Worm (Caenorhabditis elegans) whole organism, young adult: ENCODE data around the gene F55B11.5.

Experiments
- B0035.1 ChIP-seq: sonication (generic microtip); optimal IDR thresholded peaks from 2 replicates; lab custom pipeline; 2016; ENCODE audit warnings: missing genetic modification characterization, mild to moderate bottlenecking, missing compliant biosample characterization, missing genotype, missing genetic modification reagents
- C17E4.6 ChIP-seq: fragments of 200-800 bp; sonication (Bioruptor generic); IDR thresholded peaks from 2 replicates; pipeline ENCODE4 v1.3.6; 2022; ENCODE audit warnings: missing genetic modification reagents, missing genetic modification characterization, missing compliant biosample characterization
- D2030.7 ChIP-seq: fragments of 200-800 bp; sonication (Bioruptor generic); IDR thresholded peaks from 2 replicates; pipeline ENCODE4 v1.3.6; 2022; ENCODE audit warnings: missing genetic modification reagents, missing genetic modification characterization, missing compliant biosample characterization
- F10E7.11 ChIP-seq: sonication (generic microtip); optimal IDR thresholded peaks from 2 replicates; lab custom pipeline; 2017; ENCODE audit warnings: mild to moderate bottlenecking, missing genetic modification characterization, moderate library complexity, missing compliant biosample characterization
- F22D6.2 ChIP-seq: sonication (generic microtip); optimal IDR thresholded peaks from 2 replicates; lab custom pipeline; 2016; ENCODE audit warnings: mild to moderate bottlenecking, missing genetic modification characterization, missing compliant biosample characterization
- F55B11.4 ChIP-seq: sonication (generic microtip); optimal IDR thresholded peaks from 2 replicates; lab custom pipeline; 2016; ENCODE audit warnings: missing compliant biosample characterization, missing genetic modification characterization, borderline replicate concordance; ENCODE audit not compliant: insufficient read depth
- F57A8.1 ChIP-seq: fragments of 200-800 bp; sonication (Bioruptor generic); optimal IDR thresholded peaks from 2 replicates; lab custom pipeline; 2018; ENCODE audit warnings: mild to moderate bottlenecking, missing genetic modification characterization, moderate library complexity, missing compliant biosample characterization
- K12H6.12 ChIP-seq: fragments of 200-800 bp; sonication (Bioruptor generic); optimal IDR thresholded peaks from 2 replicates; lab custom pipeline; 2018; ENCODE audit warnings: mild to moderate bottlenecking, missing genetic modification characterization, missing compliant biosample characterization
- T26A5.8 ChIP-seq: sonication (generic microtip); optimal IDR thresholded peaks from 2 replicates; lab custom pipeline; 2016; ENCODE audit warnings: missing genetic modification characterization, missing compliant biosample characterization
- Y53G8AR.9 ChIP-seq: fragments of 200-800 bp; sonication (Bioruptor generic); conservative IDR thresholded peaks from 2 replicates; pipeline ENCODE4 v1.3.6; 2022; ENCODE audit warnings: missing genetic modification reagents, missing genetic modification characterization, missing compliant biosample characterization
- Y67H2A.10 ChIP-seq: fragments of 200-800 bp; sonication (Bioruptor generic); conservative IDR thresholded peaks from 2 replicates; pipeline ENCODE4 v1.3.6; 2022; ENCODE audit warnings: missing genetic modification reagents, missing genetic modification characterization, missing compliant biosample characterization
- attf-6 ChIP-seq: fragments of 200-800 bp; sonication (Bioruptor generic); IDR thresholded peaks from 2 replicates; pipeline ENCODE4 v1.3.6; 2022; ENCODE audit warnings: missing genetic modification reagents, missing genetic modification characterization, missing compliant biosample characterization
- bed-1 ChIP-seq: fragments of 200-800 bp; sonication (Bioruptor generic); IDR thresholded peaks from 2 replicates; pipeline ENCODE4 v1.3.6; 2022; ENCODE audit warnings: missing genetic modification reagents, missing genetic modification characterization, missing compliant biosample characterization
- ccch-3 ChIP-seq: fragments of 200-800 bp; sonication (Bioruptor generic); optimal IDR thresholded peaks from 2 replicates; lab custom pipeline; 2018; ENCODE audit warnings: mild to moderate bottlenecking, missing genetic modification characterization, missing compliant biosample characterization
- cebp-1 ChIP-seq, 2 experiments: fragments of 200-800 bp in 1 of 2; sonication (Bioruptor generic) in 1 of 2; sonication (generic microtip) in 1 of 2; IDR thresholded peaks in 1 of 2; optimal IDR thresholded peaks in 1 of 2; 2 replicates each; pipeline versions ENCODE4 v1.3.6 to Lab custom; 2017 to 2022; ENCODE audit warnings: missing compliant biosample characterization in 2 of 2, missing genetic modification characterization in 2 of 2, mild to moderate bottlenecking in 1 of 2, missing genetic modification reagents in 1 of 2, moderate library complexity in 1 of 2
- ceh-79 ChIP-seq: sonication (generic microtip); optimal IDR thresholded peaks from 2 replicates; lab custom pipeline; 2017; ENCODE audit warnings: mild to moderate bottlenecking, missing genetic modification characterization, missing compliant biosample characterization
- dox-1 ChIP-seq: fragments of 200-800 bp; sonication (Bioruptor generic); IDR thresholded peaks from 2 replicates; pipeline ENCODE4 v1.3.6; 2022; ENCODE audit warnings: missing genetic modification reagents, missing genetic modification characterization, missing compliant biosample characterization
- egl-18 ChIP-seq: fragments of 200-800 bp; sonication (Bioruptor generic); IDR thresholded peaks from 2 replicates; pipeline ENCODE4 v1.3.6; 2022; ENCODE audit warnings: missing genetic modification reagents, missing genetic modification characterization, missing compliant biosample characterization
- him-1 ChIP-seq: sonication (generic microtip); optimal IDR thresholded peaks from 2 replicates; lab custom pipeline; 2016; ENCODE audit warnings: missing genotype, missing genetic modification reagents, missing genetic modification characterization, missing compliant biosample characterization
- hlh-12 ChIP-seq: sonication (generic microtip); optimal IDR thresholded peaks from 2 replicates; lab custom pipeline; 2016; ENCODE audit warnings: missing genetic modification characterization, missing compliant biosample characterization
- hmg-1.2 ChIP-seq: fragments of 200-800 bp; sonication (Bioruptor generic); IDR thresholded peaks from 2 replicates; pipeline ENCODE4 v1.3.6; 2022; ENCODE audit warnings: missing genetic modification reagents, missing genetic modification characterization, missing compliant biosample characterization
- hsf-1 ChIP-seq: fragments of 200-800 bp; sonication (Bioruptor generic); IDR thresholded peaks from 2 replicates; pipeline ENCODE4 v1.3.6; 2022; ENCODE audit warnings: missing genetic modification reagents, missing genetic modification characterization, missing compliant biosample characterization
- lag-1 ChIP-seq: fragments of 200-800 bp; sonication (Bioruptor generic); IDR thresholded peaks from 2 replicates; pipeline ENCODE4 v1.3.6; 2022; ENCODE audit warnings: missing genetic modification reagents, missing genetic modification characterization, missing compliant biosample characterization
- let-607 ChIP-seq, 2 experiments: fragments of 200-800 bp in 1 of 2; sonication (Bioruptor generic) in 1 of 2; sonication (generic microtip) in 1 of 2; optimal IDR thresholded peaks; 2 replicates each; lab custom pipeline; 2016 to 2018; ENCODE audit warnings: mild to moderate bottlenecking in 2 of 2, missing compliant biosample characterization in 2 of 2, missing genetic modification characterization in 2 of 2, moderate library complexity in 2 of 2, missing genotype in 1 of 2
- lin-54 ChIP-seq: fragments of 200-800 bp; sonication (Bioruptor generic); optimal IDR thresholded peaks from 2 replicates; lab custom pipeline; 2018; ENCODE audit warnings: mild to moderate bottlenecking, missing genetic modification characterization, missing compliant biosample characterization
- lsl-1 ChIP-seq: fragments of 200-800 bp; sonication (Bioruptor generic); optimal IDR thresholded peaks from 2 replicates; lab custom pipeline; 2018; ENCODE audit warnings: mild to moderate bottlenecking, missing genetic modification characterization, moderate library complexity, missing compliant biosample characterization
- lsy-27 ChIP-seq: sonication (generic microtip); optimal IDR thresholded peaks from 2 replicates; lab custom pipeline; 2017; ENCODE audit warnings: missing genetic modification characterization, mild to moderate bottlenecking, missing compliant biosample characterization, antibody characterized with exemption, missing genotype, borderline replicate concordance; ENCODE audit not compliant: insufficient read depth
- madf-3 ChIP-seq: fragments of 200-800 bp; sonication (Bioruptor generic); IDR thresholded peaks from 2 replicates; pipeline ENCODE4 v1.3.6; 2022; ENCODE audit warnings: missing genetic modification reagents, missing genetic modification characterization, missing compliant biosample characterization
- madf-6 ChIP-seq: fragments of 200-800 bp; sonication (Bioruptor generic); IDR thresholded peaks from 2 replicates; pipeline ENCODE4 v1.3.6; 2022; ENCODE audit warnings: missing genetic modification reagents, missing genetic modification characterization, missing compliant biosample characterization
- madf-8 ChIP-seq: fragments of 200-800 bp; sonication (Bioruptor generic); conservative IDR thresholded peaks from 2 replicates; pipeline ENCODE4 v1.3.6; 2022; ENCODE audit warnings: missing genetic modification reagents, missing genetic modification characterization, missing compliant biosample characterization
- mel-28 ChIP-seq: sonication (generic microtip); optimal IDR thresholded peaks from 2 replicates; lab custom pipeline; 2016; ENCODE audit warnings: borderline replicate concordance, mild to moderate bottlenecking, missing genetic modification characterization, missing compliant biosample characterization
- mes-4 ChIP-seq: sonication (generic microtip); optimal IDR thresholded peaks from 2 replicates; lab custom pipeline; 2016; ENCODE audit warnings: missing genotype, missing genetic modification characterization, missing compliant biosample characterization
- nfya-1 ChIP-seq: sonication (generic microtip); optimal IDR thresholded peaks from 2 replicates; lab custom pipeline; 2017; ENCODE audit warnings: antibody characterized with exemption, missing compliant biosample characterization, missing genetic modification characterization, borderline replicate concordance; ENCODE audit not compliant: insufficient read depth
- nfyb-1 ChIP-seq: fragments of 200-800 bp; sonication (Bioruptor generic); IDR thresholded peaks from 2 replicates; pipeline ENCODE4 v1.3.6; 2022; ENCODE audit warnings: missing genetic modification reagents, missing genetic modification characterization, missing compliant biosample characterization
- nhr-179 ChIP-seq: sonication (generic microtip); optimal IDR thresholded peaks from 2 replicates; lab custom pipeline; 2016; ENCODE audit warnings: mild to moderate bottlenecking, missing genetic modification characterization, missing compliant biosample characterization
- nhr-90 ChIP-seq: sonication (generic microtip); optimal IDR thresholded peaks from 2 replicates; lab custom pipeline; 2016; ENCODE audit warnings: missing genotype, mild to moderate bottlenecking, missing genetic modification characterization, missing compliant biosample characterization
- pbrm-1 ChIP-seq: fragments of 200-800 bp; sonication (Bioruptor generic); IDR thresholded peaks from 2 replicates; pipeline ENCODE4 v1.3.6; 2022; ENCODE audit warnings: missing genetic modification reagents, missing genetic modification characterization, missing compliant biosample characterization
- pha-4 ChIP-seq: fragments of 150-350 bp; sonication (generic microtip); optimal IDR thresholded peaks from 2 replicates; lab custom pipeline; 2014; ENCODE audit warnings: missing biosample characterization, missing genetic modification reagents, missing genetic modification characterization
- rcor-1 ChIP-seq: fragments of 200-800 bp; sonication (Bioruptor generic); IDR thresholded peaks from 2 replicates; pipeline ENCODE4 v1.3.6; 2022; ENCODE audit warnings: missing genetic modification reagents, missing genetic modification characterization, missing compliant biosample characterization
- rec-8 ChIP-seq, 2 experiments: sonication (generic microtip); optimal IDR thresholded peaks; 2 replicates each; lab custom pipeline; 2016; ENCODE audit warnings: mild to moderate bottlenecking in 2 of 2, missing genetic modification characterization in 2 of 2, missing genetic modification reagents in 2 of 2, missing genotype in 2 of 2, missing biosample characterization in 1 of 2, missing compliant biosample characterization in 1 of 2, moderate library complexity in 1 of 2
- snpc-3.4 ChIP-seq: sonication (generic microtip); optimal IDR thresholded peaks from 2 replicates; lab custom pipeline; 2017; ENCODE audit warnings: missing genetic modification characterization, mild to moderate bottlenecking, missing compliant biosample characterization, antibody characterized with exemption, moderate library complexity, missing genotype, missing genetic modification reagents
- unc-130 ChIP-seq: sonication (generic microtip); optimal IDR thresholded peaks from 2 replicates; lab custom pipeline; 2016; ENCODE audit warnings: missing genetic modification reagents, missing genetic modification characterization, missing compliant biosample characterization
- ztf-22 ChIP-seq: fragments of 200-800 bp; sonication (Bioruptor generic); optimal IDR thresholded peaks from 2 replicates; lab custom pipeline; 2018; ENCODE audit warnings: mild to moderate bottlenecking, missing genetic modification characterization, moderate library complexity, missing compliant biosample characterization
- ztf-25 ChIP-seq: fragments of 200-800 bp; sonication (Bioruptor generic); IDR thresholded peaks from 2 replicates; pipeline ENCODE4 v1.3.6; 2022; ENCODE audit warnings: missing genetic modification reagents, missing genetic modification characterization, missing compliant biosample characterization
- ztf-26 ChIP-seq: sonication (generic microtip); optimal IDR thresholded peaks from 2 replicates; lab custom pipeline; 2017; ENCODE audit warnings: missing genetic modification characterization, missing compliant biosample characterization
- ztf-3 ChIP-seq: fragments of 200-800 bp; sonication (Bioruptor generic); optimal IDR thresholded peaks from 2 replicates; lab custom pipeline; 2018; ENCODE audit warnings: mild to moderate bottlenecking, missing genetic modification characterization, missing compliant biosample characterization
- ztf-6 ChIP-seq: fragments of 200-800 bp; sonication (Bioruptor generic); IDR thresholded peaks from 2 replicates; pipeline ENCODE4 v1.3.6; 2022; ENCODE audit warnings: missing genetic modification reagents, missing genetic modification characterization, missing compliant biosample characterization

The F55B11.5 gene

ce11 chrIV:14464065-14464567 lies 36.6 kb downstream of the F55B11.5 start, which contains the start of gene dld-1 (continued):
- TF ChIP-seq cebp-1 (GFP tag; IDR thresholded peaks at IDR 0.05; lab: Robert Waterston, UW) (peak; percentile 70), cebp-1 (tag; optimal IDR thresholded peaks at IDR 0.05; lab: Kevin White, UChicago) (peak; percentile 91), snpc-3.4 (tag; lab: Kevin White, UChicago) (peak; percentile 75), unc-130 (GFP tag; lab: Kevin White, UChicago) (no peak), ztf-3 (GFP tag; lab: Kevin White, UChicago) (no peak), madf-3 (GFP tag; lab: Robert Waterston, UW) (peak; percentile 76), Y67H2A.10 (GFP tag; lab: Robert Waterston, UW) (no peak), lin-54 (GFP tag; lab: Kevin White, UChicago) (peak; percentile 99), lag-1 (GFP tag; lab: Robert Waterston, UW) (no peak), C17E4.6 (GFP tag; lab: Robert Waterston, UW) (no peak), D2030.7 (peak; percentile 84), mel-28 (no peak), ztf-6 (no peak), F22D6.2 (tag; lab: Kevin White, UChicago) (no peak), nhr-90 (tag; lab: Kevin White, UChicago) (no peak), nfya-1 (no peak), pbrm-1 (GFP tag; lab: Robert Waterston, UW) (peak; percentile 87), F55B11.4 (tag; lab: Kevin White, UChicago) (no peak), pha-4 (tag; lab: Kevin White, UChicago) (peak; percentile 53), bed-1 (GFP tag; lab: Robert Waterston, UW) (no peak), hlh-12 (no peak), lsy-27 (tag; lab: Kevin White, UChicago) (no peak), nfyb-1 (GFP tag; lab: Robert Waterston, UW) (peak; percentile 83), ztf-22 (GFP tag; lab: Kevin White, UChicago) (no peak), F10E7.11 (no peak), Y53G8AR.9 (GFP tag; lab: Robert Waterston, UW) (peak; percentile 83), ztf-25 (GFP tag; lab: Robert Waterston, UW) (no peak), lsl-1 (GFP tag; lab: Kevin White, UChicago) (peak; percentile 76), dox-1 (GFP tag; lab: Robert Waterston, UW) (peak; percentile 93), K12H6.12 (tag; lab: Kevin White, UChicago) (peak; percentile 36), let-607 (tag; optimal IDR thresholded peaks at IDR 0.05; lab: Kevin White, UChicago) (peak in 1 of 2 experiments; percentile 28), egl-18 (GFP tag; lab: Robert Waterston, UW) (no peak)

- TF ChIP-seq madf-8 (GFP tag; lab: Robert Waterston, UW) (no peak), ztf-26 (no peak), hmg-1.2 (no peak), attf-6 (GFP tag; lab: Robert Waterston, UW) (peak; percentile 55), C17E4.6 (GFP tag; lab: Robert Waterston, UW) (no peak), madf-6 (GFP tag; lab: Robert Waterston, UW) (peak; percentile 32; the same call in 1 of the 2 replicates), snpc-3.4 (tag; lab: Kevin White, UChicago) (no peak), B0035.1 (tag; lab: Kevin White, UChicago) (no peak), mes-4 (no peak), him-1 (no peak), ceh-79 (no peak), rcor-1 (GFP tag; lab: Robert Waterston, UW) (no peak), nhr-179 (tag; lab: Kevin White, UChicago) (no peak), T26A5.8 (no peak), F57A8.1 (GFP tag; lab: Kevin White, UChicago) (no peak), rec-8 (tag; optimal IDR thresholded peaks at IDR 0.05; lab: Kevin White, UChicago) (no peak), hsf-1 (no peak), lsy-27 (tag; lab: Kevin White, UChicago) (no peak), ccch-3 (no peak)
These were observed 38.6 kb downstream of the F55B11.5 start for ce11 chrIV:14466048-14466447.
